Worm (Caenorhabditis elegans) whole organism, L3 larva: ENCODE measurements around the gene T05A7.3.

Experiments
- elt-3 ChIP-seq, 3 experiments: fragments of 150-350 bp in 1 of 3; sonication (generic microtip) in 2 of 3; optimal IDR thresholded peaks; 2 replicates in 2 of 3; 4 replicates in 1 of 3; lab custom pipeline; 2014 to 2017; ENCODE audit warnings: missing biosample characterization in 3 of 3, missing genetic modification characterization in 3 of 3
- eor-1 ChIP-seq, 2 experiments: fragments of 150-350 bp; optimal IDR thresholded peaks; 2 replicates each; lab custom pipeline; 2014 to 2018; ENCODE audit warnings: missing biosample characterization in 2 of 2, missing genetic modification characterization in 2 of 2
- fkh-10 ChIP-seq: sonication (generic microtip); optimal IDR thresholded peaks from 2 replicates; lab custom pipeline; 2017; ENCODE audit warnings: missing biosample characterization, missing genetic modification reagents, missing genetic modification characterization
- nhr-77 ChIP-seq: fragments of 150-350 bp; optimal IDR thresholded peaks from 2 replicates; lab custom pipeline; 2014; ENCODE audit warnings: missing biosample characterization, missing genetic modification characterization
- pqm-1 ChIP-seq: fragments of 150-350 bp; optimal IDR thresholded peaks from 2 replicates; lab custom pipeline; 2017; ENCODE audit warnings: missing biosample characterization, missing genetic modification characterization, inconsistent platforms
- skn-1 ChIP-seq: fragments of 150-350 bp; optimal IDR thresholded peaks from 2 replicates; lab custom pipeline; 2014; ENCODE audit warnings: missing biosample characterization, missing genetic modification characterization
- snpc-4 ChIP-seq: fragments of 150-350 bp; optimal IDR thresholded peaks from 2 replicates; lab custom pipeline; 2014; ENCODE audit warnings: missing biosample characterization, missing genetic modification characterization
- unc-39 ChIP-seq: sonication (generic microtip); optimal IDR thresholded peaks from 4 replicates; lab custom pipeline; 2017; ENCODE audit warnings: missing biosample characterization, missing genetic modification characterization

DNA sequence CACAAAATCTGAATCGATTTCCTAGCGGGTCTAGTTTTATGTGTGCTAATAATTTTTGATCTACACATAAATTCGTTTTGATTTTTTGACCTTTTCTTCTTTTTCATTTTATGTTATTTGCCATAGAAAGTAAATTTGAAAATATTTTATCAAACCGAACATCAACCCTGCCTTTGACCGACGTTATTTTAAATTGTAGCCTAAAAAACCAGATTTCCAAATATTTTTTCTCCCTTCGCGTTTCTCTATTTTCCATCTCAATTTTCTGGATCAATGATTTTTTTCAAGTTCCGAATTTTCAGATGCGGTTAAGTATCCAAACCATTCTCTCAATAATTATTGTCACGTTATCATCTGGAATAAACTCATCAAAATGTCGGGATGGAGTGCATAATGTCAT, 2.3 kb downstream of the T05A7.3 start, which contains the start of gene T05A7.1:
- TF ChIP-seq elt-3 (tag; optimal IDR thresholded peaks at IDR 0.05; lab: Kevin White, UChicago) (no peak), skn-1 (no peak), unc-39 (tag; lab: Kevin White, UChicago) (no peak), pqm-1 (tag; lab: Kevin White, UChicago) (no peak), snpc-4 (tag; lab: Kevin White, UChicago) (no peak), nhr-77 (tag; lab: Kevin White, UChicago) (no peak), fkh-10 (GFP tag; lab: Kevin White, UChicago) (no peak), eor-1 (tag; optimal IDR thresholded peaks at IDR 0.05; lab: Kevin White, UChicago) (no peak)
